Worm (Caenorhabditis elegans) whole organism, L3 larva: ENCODE results near the gene nlt-1.
A peak's percentile ranks its signal among the peaks of the same experiment; 100 is the strongest.

ENCODE experiments used
- lin-15B ChIP-seq: fragments of 150-350 bp; optimal IDR thresholded peaks from 2 replicates; lab custom pipeline; 2014; ENCODE audit warnings: missing biosample characterization, missing genetic modification characterization
- pqm-1 ChIP-seq: fragments of 150-350 bp; optimal IDR thresholded peaks from 2 replicates; lab custom pipeline; 2017; ENCODE audit warnings: missing biosample characterization, missing genetic modification characterization, inconsistent platforms
- skn-1 ChIP-seq: fragments of 150-350 bp; optimal IDR thresholded peaks from 2 replicates; lab custom pipeline; 2014; ENCODE audit warnings: missing biosample characterization, missing genetic modification characterization

DNA sequence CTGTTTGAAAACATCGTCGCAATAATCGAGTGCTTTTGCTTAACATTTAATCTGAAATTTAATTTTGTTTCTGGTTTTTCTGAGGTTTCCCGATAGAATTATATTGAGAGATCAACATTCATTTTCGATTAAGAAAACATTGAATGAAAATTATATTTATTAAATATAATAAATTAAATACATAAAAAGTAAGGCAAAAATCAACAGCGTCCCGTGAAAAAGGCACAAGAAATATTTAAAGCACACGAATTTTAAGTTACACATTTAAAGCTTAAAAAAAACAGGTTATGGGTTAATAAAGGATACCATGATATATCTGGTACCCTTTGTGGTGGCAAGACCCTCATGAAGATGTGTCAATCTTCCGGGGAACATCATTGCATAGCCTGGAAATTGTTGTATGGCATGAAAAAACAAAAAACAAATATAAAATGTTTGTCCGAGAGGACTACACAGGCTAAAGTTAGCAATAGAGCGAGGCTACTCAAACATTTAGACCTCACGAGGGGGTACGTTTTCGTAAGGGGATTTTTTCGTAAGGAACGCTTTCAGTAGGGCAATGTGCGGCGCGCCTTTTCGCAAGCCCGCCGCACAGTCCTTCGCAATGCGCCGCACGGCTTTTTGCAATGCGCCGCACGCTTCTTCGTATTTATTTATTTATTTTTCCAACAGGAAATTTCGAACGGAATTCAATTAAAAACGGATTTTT lies 32.4 kb upstream of the nlt-1 start, which contains the start of gene mtcu-2:
- peak; percentile 46 for TF ChIP-seq pqm-1
- peak; percentile 53 for TF ChIP-seq skn-1 (tag; lab: Kevin White, UChicago)
- peak; percentile 92 for TF ChIP-seq lin-15B (tag; lab: Kevin White, UChicago)
